Fruit fly (Drosophila melanogaster) S2 (cell line): ENCODE results near the gene Fer3.

ENCODE experiments used
- CG8478 ChIP-seq: fragments of >200 bp; optimal IDR thresholded peaks from 2 replicates; lab custom pipeline; 2018
- CTCF ChIP-seq, 2 experiments: fragments of >200 bp; optimal IDR thresholded peaks; 2 replicates each; lab custom pipeline; 2018

dm6 chr3R:11665508-11665907 is 28.6 kb downstream of the Fer3 start:
- TF ChIP-seq CG8478 (lab: Kevin White, UChicago) (no peak), CTCF (optimal IDR thresholded peaks at IDR 0.05; lab: Kevin White, UChicago) (peak; percentile 92)
